Worm (Caenorhabditis elegans) whole organism, young adult: ENCODE data around the gene mut-14.
A peak's percentile ranks its signal among the peaks of the same experiment; 100 is the strongest.

Experiments
- B0035.1 ChIP-seq: sonication (generic microtip); optimal IDR thresholded peaks from 2 replicates; lab custom pipeline; 2016; ENCODE audit warnings: missing genetic modification characterization, mild to moderate bottlenecking, missing compliant biosample characterization, missing genotype, missing genetic modification reagents
- B0336.3 ChIP-seq: fragments of 200-800 bp; sonication (Bioruptor generic); IDR thresholded peaks from 2 replicates; pipeline ENCODE4 v1.3.6; 2022; ENCODE audit warnings: missing genetic modification characterization, missing compliant biosample characterization
- C17E4.6 ChIP-seq: fragments of 200-800 bp; sonication (Bioruptor generic); IDR thresholded peaks from 2 replicates; pipeline ENCODE4 v1.3.6; 2022; ENCODE audit warnings: missing genetic modification reagents, missing genetic modification characterization, missing compliant biosample characterization
- F10E7.11 ChIP-seq: sonication (generic microtip); optimal IDR thresholded peaks from 2 replicates; lab custom pipeline; 2017; ENCODE audit warnings: mild to moderate bottlenecking, missing genetic modification characterization, moderate library complexity, missing compliant biosample characterization
- F22D6.2 ChIP-seq: sonication (generic microtip); optimal IDR thresholded peaks from 2 replicates; lab custom pipeline; 2016; ENCODE audit warnings: mild to moderate bottlenecking, missing genetic modification characterization, missing compliant biosample characterization
- F23B12.7 ChIP-seq: sonication (generic microtip); optimal IDR thresholded peaks from 2 replicates; lab custom pipeline; 2017; ENCODE audit warnings: missing genetic modification characterization, mild to moderate bottlenecking, missing compliant biosample characterization, antibody characterized with exemption, moderate library complexity; ENCODE audit not compliant: insufficient read depth
- F33H1.4 ChIP-seq: fragments of 200-800 bp; sonication (Bioruptor generic); IDR thresholded peaks from 2 replicates; pipeline ENCODE4 v1.3.6; 2022; ENCODE audit warnings: missing genetic modification reagents, missing genetic modification characterization, missing compliant biosample characterization
- F39B2.1 ChIP-seq: fragments of 200-800 bp; sonication (Bioruptor generic); IDR thresholded peaks from 2 replicates; pipeline ENCODE4 v1.3.6; 2022; ENCODE audit warnings: missing genetic modification reagents, missing genetic modification characterization, missing compliant biosample characterization
- F49E8.2 ChIP-seq: sonication (generic microtip); optimal IDR thresholded peaks from 3 replicates; lab custom pipeline; 2017; ENCODE audit warnings: missing genetic modification characterization, mild to moderate bottlenecking, missing compliant biosample characterization, antibody characterized with exemption, moderate library complexity; ENCODE audit not compliant: insufficient read depth
- T07F8.4 ChIP-seq: sonication (generic microtip); optimal IDR thresholded peaks from 2 replicates; lab custom pipeline; 2016; ENCODE audit warnings: mild to moderate bottlenecking, missing genetic modification characterization, moderate library complexity, missing compliant biosample characterization
- Y67H2A.10 ChIP-seq: fragments of 200-800 bp; sonication (Bioruptor generic); conservative IDR thresholded peaks from 2 replicates; pipeline ENCODE4 v1.3.6; 2022; ENCODE audit warnings: missing genetic modification reagents, missing genetic modification characterization, missing compliant biosample characterization
- Y95B8A.8 ChIP-seq: fragments of 200-800 bp; sonication (Bioruptor generic); IDR thresholded peaks from 2 replicates; pipeline ENCODE4 v1.3.6; 2022; ENCODE audit warnings: missing genetic modification reagents, missing genetic modification characterization, missing compliant biosample characterization
- akir-1 ChIP-seq: fragments of 200-800 bp; sonication (Bioruptor generic); optimal IDR thresholded peaks from 2 replicates; lab custom pipeline; 2018; ENCODE audit warnings: mild to moderate bottlenecking, missing genetic modification characterization, moderate library complexity, missing compliant biosample characterization
- athp-1 ChIP-seq: sonication (generic microtip); optimal IDR thresholded peaks from 2 replicates; lab custom pipeline; 2017; ENCODE audit warnings: mild to moderate bottlenecking, missing genetic modification characterization, missing compliant biosample characterization
- attf-5 ChIP-seq: fragments of 200-800 bp; sonication (Bioruptor generic); optimal IDR thresholded peaks from 2 replicates; lab custom pipeline; 2018; ENCODE audit warnings: mild to moderate bottlenecking, missing genetic modification characterization, missing compliant biosample characterization
- bed-1 ChIP-seq: fragments of 200-800 bp; sonication (Bioruptor generic); IDR thresholded peaks from 2 replicates; pipeline ENCODE4 v1.3.6; 2022; ENCODE audit warnings: missing genetic modification reagents, missing genetic modification characterization, missing compliant biosample characterization
- cebp-1 ChIP-seq, 2 experiments: fragments of 200-800 bp in 1 of 2; sonication (Bioruptor generic) in 1 of 2; sonication (generic microtip) in 1 of 2; IDR thresholded peaks in 1 of 2; optimal IDR thresholded peaks in 1 of 2; 2 replicates each; pipeline versions ENCODE4 v1.3.6 to Lab custom; 2017 to 2022; ENCODE audit warnings: missing compliant biosample characterization in 2 of 2, missing genetic modification characterization in 2 of 2, mild to moderate bottlenecking in 1 of 2, missing genetic modification reagents in 1 of 2, moderate library complexity in 1 of 2
- ceh-79 ChIP-seq: sonication (generic microtip); optimal IDR thresholded peaks from 2 replicates; lab custom pipeline; 2017; ENCODE audit warnings: mild to moderate bottlenecking, missing genetic modification characterization, missing compliant biosample characterization
- die-1 ChIP-seq: sonication (generic microtip); optimal IDR thresholded peaks from 2 replicates; lab custom pipeline; 2016; ENCODE audit warnings: missing genotype, mild to moderate bottlenecking, missing genetic modification characterization, missing compliant biosample characterization
- efl-1 ChIP-seq: fragments of 150-350 bp; optimal IDR thresholded peaks from 2 replicates; lab custom pipeline; 2014; ENCODE audit warnings: missing biosample characterization, missing genetic modification reagents, missing genetic modification characterization
- egl-44 ChIP-seq: fragments of 200-800 bp; sonication (Bioruptor generic); IDR thresholded peaks from 2 replicates; pipeline ENCODE4 v1.3.6; 2022; ENCODE audit warnings: missing genetic modification reagents, missing genetic modification characterization, missing compliant biosample characterization
- him-1 ChIP-seq: sonication (generic microtip); optimal IDR thresholded peaks from 2 replicates; lab custom pipeline; 2016; ENCODE audit warnings: missing genotype, missing genetic modification reagents, missing genetic modification characterization, missing compliant biosample characterization
- hlh-12 ChIP-seq: sonication (generic microtip); optimal IDR thresholded peaks from 2 replicates; lab custom pipeline; 2016; ENCODE audit warnings: missing genetic modification characterization, missing compliant biosample characterization
- hmg-20 ChIP-seq: fragments of 200-800 bp; sonication (Bioruptor generic); IDR thresholded peaks from 2 replicates; pipeline ENCODE4 v1.3.6; 2022; ENCODE audit warnings: missing genetic modification reagents, missing genetic modification characterization, missing compliant biosample characterization
- hrde-1 ChIP-seq: sonication (generic microtip); optimal IDR thresholded peaks from 2 replicates; lab custom pipeline; 2016; ENCODE audit warnings: missing genetic modification characterization, mild to moderate bottlenecking, missing compliant biosample characterization, moderate library complexity, missing genotype, missing genetic modification reagents, borderline replicate concordance
- lag-1 ChIP-seq: fragments of 200-800 bp; sonication (Bioruptor generic); IDR thresholded peaks from 2 replicates; pipeline ENCODE4 v1.3.6; 2022; ENCODE audit warnings: missing genetic modification reagents, missing genetic modification characterization, missing compliant biosample characterization
- lin-26 ChIP-seq: fragments of 200-800 bp; sonication (Bioruptor generic); IDR thresholded peaks from 2 replicates; pipeline ENCODE4 v1.3.6; 2022; ENCODE audit warnings: missing genetic modification reagents, missing genetic modification characterization, missing compliant biosample characterization
- lin-35 ChIP-seq, 3 experiments: fragments of 150-350 bp in 2 of 3; sonication (generic microtip) in 1 of 3; optimal IDR thresholded peaks; 2 replicates each; lab custom pipeline; 2014 to 2018; ENCODE audit warnings: missing biosample characterization in 3 of 3, missing genetic modification characterization in 3 of 3, missing genetic modification reagents in 3 of 3
- lin-54 ChIP-seq: fragments of 200-800 bp; sonication (Bioruptor generic); optimal IDR thresholded peaks from 2 replicates; lab custom pipeline; 2018; ENCODE audit warnings: mild to moderate bottlenecking, missing genetic modification characterization, missing compliant biosample characterization
- lsl-1 ChIP-seq: fragments of 200-800 bp; sonication (Bioruptor generic); optimal IDR thresholded peaks from 2 replicates; lab custom pipeline; 2018; ENCODE audit warnings: mild to moderate bottlenecking, missing genetic modification characterization, moderate library complexity, missing compliant biosample characterization
- madf-8 ChIP-seq: fragments of 200-800 bp; sonication (Bioruptor generic); conservative IDR thresholded peaks from 2 replicates; pipeline ENCODE4 v1.3.6; 2022; ENCODE audit warnings: missing genetic modification reagents, missing genetic modification characterization, missing compliant biosample characterization
- mcd-1 ChIP-seq: fragments of 200-800 bp; sonication (Bioruptor generic); IDR thresholded peaks from 2 replicates; pipeline ENCODE4 v1.3.6; 2022; ENCODE audit warnings: missing genetic modification reagents, missing genetic modification characterization, missing compliant biosample characterization
- nfya-2 ChIP-seq: fragments of 200-800 bp; sonication (Bioruptor generic); IDR thresholded peaks from 2 replicates; pipeline ENCODE4 v1.3.6; 2022; ENCODE audit warnings: missing genetic modification reagents, missing genetic modification characterization, missing compliant biosample characterization
- nfyb-1 ChIP-seq: fragments of 200-800 bp; sonication (Bioruptor generic); IDR thresholded peaks from 2 replicates; pipeline ENCODE4 v1.3.6; 2022; ENCODE audit warnings: missing genetic modification reagents, missing genetic modification characterization, missing compliant biosample characterization
- nhr-27 ChIP-seq: fragments of 200-800 bp; sonication (Bioruptor generic); optimal IDR thresholded peaks from 2 replicates; lab custom pipeline; 2018; ENCODE audit warnings: mild to moderate bottlenecking, missing genetic modification characterization, moderate library complexity, missing compliant biosample characterization
- nhr-80 ChIP-seq: sonication (generic microtip); optimal IDR thresholded peaks from 2 replicates; lab custom pipeline; 2016; ENCODE audit warnings: missing genetic modification characterization, missing compliant biosample characterization
- rpc-1 ChIP-seq, 2 experiments: fragments of 150-350 bp in 1 of 2; sonication (generic microtip) in 1 of 2; optimal IDR thresholded peaks; 2 replicates each; lab custom pipeline; 2014 to 2018; ENCODE audit warnings: missing biosample characterization in 1 of 2, missing genetic modification characterization in 1 of 2, missing genetic modification reagents in 1 of 2, missing genotype in 1 of 2
- snpc-1.1 ChIP-seq: sonication (generic microtip); optimal IDR thresholded peaks from 2 replicates; lab custom pipeline; 2017; ENCODE audit warnings: missing genetic modification characterization, mild to moderate bottlenecking, missing compliant biosample characterization, antibody characterized with exemption, moderate library complexity, missing genotype, missing genetic modification reagents; ENCODE audit not compliant: insufficient read depth
- snpc-1.3 ChIP-seq: sonication (generic microtip); optimal IDR thresholded peaks from 2 replicates; lab custom pipeline; 2017; ENCODE audit warnings: missing genetic modification characterization, mild to moderate bottlenecking, missing compliant biosample characterization, antibody characterized with exemption, moderate library complexity, missing genotype, missing genetic modification reagents; ENCODE audit not compliant: insufficient read depth
- somi-1 ChIP-seq: fragments of 200-800 bp; sonication (Bioruptor generic); optimal IDR thresholded peaks from 2 replicates; lab custom pipeline; 2018; ENCODE audit warnings: mild to moderate bottlenecking, missing genetic modification characterization, missing compliant biosample characterization
- sptf-2 ChIP-seq: fragments of 200-800 bp; sonication (Bioruptor generic); optimal IDR thresholded peaks from 2 replicates; lab custom pipeline; 2018; ENCODE audit warnings: mild to moderate bottlenecking, missing genetic modification characterization, missing compliant biosample characterization
- zfh-2 ChIP-seq: fragments of 200-800 bp; sonication (Bioruptor generic); conservative IDR thresholded peaks from 2 replicates; pipeline ENCODE4 v1.3.6; 2022; ENCODE audit warnings: missing genetic modification reagents, missing genetic modification characterization, missing compliant biosample characterization
- zim-3 ChIP-seq: sonication (generic microtip); optimal IDR thresholded peaks from 2 replicates; lab custom pipeline; 2017; ENCODE audit warnings: mild to moderate bottlenecking, missing genetic modification characterization, moderate library complexity, missing compliant biosample characterization
- ztf-18 ChIP-seq: sonication (generic microtip); optimal IDR thresholded peaks from 2 replicates; lab custom pipeline; 2016; ENCODE audit warnings: missing genotype, mild to moderate bottlenecking, missing genetic modification characterization, missing compliant biosample characterization
- ztf-22 ChIP-seq: fragments of 200-800 bp; sonication (Bioruptor generic); optimal IDR thresholded peaks from 2 replicates; lab custom pipeline; 2018; ENCODE audit warnings: mild to moderate bottlenecking, missing genetic modification characterization, moderate library complexity, missing compliant biosample characterization

The mut-14 gene

ce11 chrV:5619372-5619771, 41.1 kb downstream of the mut-14 start (continued):
- TF ChIP-seq cebp-1 (GFP tag; IDR thresholded peaks at IDR 0.05; lab: Robert Waterston, UW), result no peak
- TF ChIP-seq cebp-1 (tag; optimal IDR thresholded peaks at IDR 0.05; lab: Kevin White, UChicago), result no peak
- no peak for TF ChIP-seq B0336.3 (GFP tag; lab: Robert Waterston, UW)
- no peak for TF ChIP-seq B0035.1
- TF ChIP-seq sptf-2 (GFP tag; lab: Kevin White, UChicago), result no peak
- no peak for TF ChIP-seq nfya-2 (GFP tag; lab: Robert Waterston, UW)
- TF ChIP-seq hlh-12 (tag; lab: Kevin White, UChicago), result no peak
- no peak for TF ChIP-seq nhr-27 (tag; lab: Kevin White, UChicago)
- no peak for TF ChIP-seq zim-3 (tag; lab: Kevin White, UChicago)
- TF ChIP-seq efl-1 (GFP tag; lab: Kevin White, UChicago), result peak; percentile 47
- TF ChIP-seq somi-1 (GFP tag; lab: Kevin White, UChicago), result no peak
- TF ChIP-seq madf-8, result peak; percentile 22; the same call in 1 of the 2 replicates
- TF ChIP-seq nhr-80 (tag; lab: Kevin White, UChicago), result no peak
- no peak for TF ChIP-seq attf-5
- TF ChIP-seq die-1, result no peak
- no peak for TF ChIP-seq bed-1 (GFP tag; lab: Robert Waterston, UW)
- TF ChIP-seq lin-54, result peak; percentile 58
- TF ChIP-seq F33H1.4 (GFP tag; lab: Robert Waterston, UW), result peak; percentile 58; the same call in 1 of the 2 replicates
- no peak for TF ChIP-seq F23B12.7 (tag; lab: Kevin White, UChicago)
- TF ChIP-seq C17E4.6 (GFP tag; lab: Robert Waterston, UW), result no peak
- no peak for TF ChIP-seq Y67H2A.10 (GFP tag; lab: Robert Waterston, UW)
- no peak for TF ChIP-seq rpc-1 (optimal IDR thresholded peaks at IDR 0.05; lab: Kevin White, UChicago)
- no peak for TF ChIP-seq rpc-1 (tag; optimal IDR thresholded peaks at IDR 0.05; lab: Kevin White, UChicago)
- no peak for TF ChIP-seq F22D6.2 (tag; lab: Kevin White, UChicago)
- TF ChIP-seq athp-1 (tag; lab: Kevin White, UChicago), result no peak
- no peak for TF ChIP-seq lin-35 (GFP tag; optimal IDR thresholded peaks at IDR 0.05; lab: Kevin White, UChicago)
- TF ChIP-seq F10E7.11, result no peak
- TF ChIP-seq ztf-18 (tag; lab: Kevin White, UChicago), result peak; percentile 14
- TF ChIP-seq F39B2.1, result no peak
- no peak for TF ChIP-seq lin-26
- TF ChIP-seq T07F8.4 (tag; lab: Kevin White, UChicago), result no peak
- TF ChIP-seq nfyb-1, result no peak
- TF ChIP-seq snpc-1.1 (tag; lab: Kevin White, UChicago), result no peak
- peak; percentile 89 for TF ChIP-seq lsl-1 (GFP tag; lab: Kevin White, UChicago)
- TF ChIP-seq hmg-20 (GFP tag; lab: Robert Waterston, UW), result no peak
- no peak for TF ChIP-seq zfh-2
- TF ChIP-seq egl-44 (GFP tag; lab: Robert Waterston, UW), result no peak
- TF ChIP-seq snpc-1.3 (tag; lab: Kevin White, UChicago), result no peak
- TF ChIP-seq mcd-1 (GFP tag; lab: Robert Waterston, UW), result peak; percentile 86
- no peak for TF ChIP-seq lag-1
- TF ChIP-seq F49E8.2, result no peak
- no peak for TF ChIP-seq akir-1 (GFP tag; lab: Kevin White, UChicago)
- no peak for TF ChIP-seq Y95B8A.8 (GFP tag; lab: Robert Waterston, UW)
- TF ChIP-seq hrde-1 (tag; lab: Kevin White, UChicago), result no peak
- TF ChIP-seq ceh-79, result no peak
- TF ChIP-seq him-1 (tag; lab: Kevin White, UChicago), result no peak
- no peak for TF ChIP-seq ztf-22
- TF ChIP-seq, all 124 proteins: peak for 13
